Fruit fly (Drosophila melanogaster): ENCODE results near the gene RYa-R.

dm6 chr3R:26968823-26969638 is 27.7 kb upstream of the RYa-R start:
- TF ChIP-seq CTCF (optimal IDR thresholded peaks at IDR 0.05) = no peak
- TF ChIP-seq CG8478 (optimal IDR thresholded peaks at IDR 0.05) = no peak
